Fruit fly (Drosophila melanogaster) whole organism, prepupa: ENCODE data around the gene CG3165.

ENCODE experiments used
- Blimp-1 ChIP-seq: fragments of 200-800 bp; sonication (Bioruptor generic); optimal IDR thresholded peaks from 3 replicates; lab custom pipeline; 2017; ENCODE audit warnings: missing biosample characterization, missing genetic modification characterization, mild to moderate bottlenecking, moderate library complexity, missing genetic modification reagents
- CG11294 ChIP-seq: fragments of 200-800 bp; sonication (Bioruptor generic); IDR thresholded peaks from 2 replicates; pipeline ENCODE4 v1.3.6; 2022; ENCODE audit warnings: missing biosample characterization, missing genetic modification characterization
- CG1621 ChIP-seq: fragments of 200-800 bp; sonication (Bioruptor generic); optimal IDR thresholded peaks from 3 replicates; lab custom pipeline; 2018; ENCODE audit warnings: missing biosample characterization, mild to moderate bottlenecking, missing genetic modification characterization
- CG34406 ChIP-seq: fragments of 200-800 bp; sonication (Bioruptor generic); optimal IDR thresholded peaks from 3 replicates; lab custom pipeline; 2016; ENCODE audit warnings: missing biosample characterization, missing genetic modification characterization
- CG3919 ChIP-seq: fragments of 200-800 bp; sonication (Bioruptor generic); optimal IDR thresholded peaks from 3 replicates; lab custom pipeline; 2016; ENCODE audit warnings: missing biosample characterization, missing genetic modification characterization
- CG6163 ChIP-seq: fragments of 200-800 bp; sonication (Bioruptor generic); IDR thresholded peaks from 3 replicates; pipeline ENCODE4 v1.3.6; 2022; ENCODE audit warnings: missing biosample characterization, missing genetic modification characterization
- CG6808 ChIP-seq: fragments of 200-800 bp; sonication (Bioruptor generic); optimal IDR thresholded peaks from 3 replicates; lab custom pipeline; 2017; ENCODE audit warnings: missing biosample characterization, missing genetic modification characterization, mild to moderate bottlenecking, moderate library complexity, missing genetic modification reagents
- CG8119 ChIP-seq: fragments of 200-800 bp; sonication (Bioruptor generic); IDR thresholded peaks from 3 replicates; pipeline ENCODE4 v1.3.6; 2022; ENCODE audit warnings: missing biosample characterization, missing genetic modification characterization
- CG8319 ChIP-seq: fragments of 200-800 bp; sonication (Bioruptor generic); optimal IDR thresholded peaks from 3 replicates; lab custom pipeline; 2016; ENCODE audit warnings: missing biosample characterization, missing genetic modification characterization
- CG8632 ChIP-seq: fragments of 200-800 bp; sonication (Bioruptor generic); optimal IDR thresholded peaks from 3 replicates; lab custom pipeline; 2016; ENCODE audit warnings: missing biosample characterization, missing genetic modification characterization
- Ets96B ChIP-seq: fragments of 200-800 bp; optimal IDR thresholded peaks from 2 replicates; lab custom pipeline; 2019; ENCODE audit warnings: missing biosample characterization, mild to moderate bottlenecking, missing genetic modification characterization, moderate library complexity
- Gug ChIP-seq: fragments of 200-800 bp; sonication (Bioruptor generic); IDR thresholded peaks from 2 replicates; pipeline ENCODE4 v1.3.6; 2022; ENCODE audit warnings: missing biosample characterization, missing genetic modification characterization
- Lpt ChIP-seq: fragments of 200-800 bp; sonication (Bioruptor generic); optimal IDR thresholded peaks from 3 replicates; lab custom pipeline; 2016; ENCODE audit warnings: missing biosample characterization, missing genetic modification characterization
- OdsH ChIP-seq: fragments of 200-800 bp; sonication (Bioruptor generic); optimal IDR thresholded peaks from 3 replicates; lab custom pipeline; 2016; ENCODE audit warnings: missing biosample characterization, missing genetic modification characterization
- Sox102F ChIP-seq: fragments of 200-800 bp; sonication (Bioruptor generic); optimal IDR thresholded peaks from 2 replicates; lab custom pipeline; 2016; ENCODE audit warnings: missing biosample characterization, mild to moderate bottlenecking, missing genetic modification characterization
- Sox14 ChIP-seq: fragments of 200-800 bp; sonication (Bioruptor generic); optimal IDR thresholded peaks from 3 replicates; lab custom pipeline; 2016; ENCODE audit warnings: missing biosample characterization, missing genetic modification characterization
- acj6 ChIP-seq: fragments of 200-800 bp; sonication (Bioruptor generic); optimal IDR thresholded peaks from 3 replicates; lab custom pipeline; 2016; ENCODE audit warnings: missing biosample characterization, missing genetic modification characterization
- dsx ChIP-seq: fragments of 200-800 bp; optimal IDR thresholded peaks from 3 replicates; lab custom pipeline; 2019; ENCODE audit warnings: missing biosample characterization, mild to moderate bottlenecking, missing genetic modification characterization, moderate library complexity; ENCODE audit not compliant: poor library complexity, severe bottlenecking
- eg ChIP-seq: fragments of 200-800 bp; sonication (Bioruptor generic); IDR thresholded peaks from 3 replicates; pipeline ENCODE4 v1.3.6; 2022; ENCODE audit warnings: missing biosample characterization, missing genetic modification characterization
- esn ChIP-seq: fragments of 200-800 bp; sonication (Bioruptor generic); optimal IDR thresholded peaks from 2 replicates; lab custom pipeline; 2016; ENCODE audit warnings: missing biosample characterization, mild to moderate bottlenecking, missing genetic modification characterization, moderate library complexity
- fd59A ChIP-seq: fragments of 200-800 bp; sonication (Bioruptor generic); optimal IDR thresholded peaks from 2 replicates; lab custom pipeline; 2017; ENCODE audit warnings: missing biosample characterization, mild to moderate bottlenecking, missing genetic modification characterization, missing genetic modification reagents
- fkh ChIP-seq: fragments of 200-800 bp; sonication (Bioruptor generic); optimal IDR thresholded peaks from 3 replicates; lab custom pipeline; 2017; ENCODE audit warnings: missing biosample characterization, mild to moderate bottlenecking, missing genetic modification characterization, moderate library complexity
- salr ChIP-seq, 2 experiments: fragments of 200-800 bp; sonication (Bioruptor generic); optimal IDR thresholded peaks; 3 replicates each; lab custom pipeline; 2016 to 2018; ENCODE audit warnings: missing biosample characterization in 2 of 2, missing genetic modification characterization in 2 of 2, mild to moderate bottlenecking in 1 of 2
- spab ChIP-seq: fragments of 200-800 bp; sonication (Bioruptor generic); optimal IDR thresholded peaks from 2 replicates; lab custom pipeline; 2017; ENCODE audit warnings: missing biosample characterization, mild to moderate bottlenecking, missing genetic modification characterization, missing genetic modification reagents
- svp ChIP-seq: fragments of 200-800 bp; sonication (Bioruptor generic); peaks from one replicate; lab custom pipeline; 2016; ENCODE audit warnings: missing biosample characterization, missing genetic modification characterization
- topi ChIP-seq: fragments of 200-800 bp; sonication (Bioruptor generic); optimal IDR thresholded peaks from 3 replicates; lab custom pipeline; 2016; ENCODE audit warnings: missing biosample characterization, missing genetic modification characterization

Gene CG3165

dm6 chr2L:3012780-3013179, 35.9 kb downstream of the CG3165 start (continued):
- peak; percentile 60 for TF ChIP-seq Sox14 (GFP tag; lab: Kevin White, UChicago)
- TF ChIP-seq CG6808 (GFP tag; lab: Kevin White, UChicago) = no peak
- TF ChIP-seq CG6163 (GFP tag; lab: Robert Waterston, UW) = peak; percentile 89
- peak; percentile 27 for TF ChIP-seq fd59A
- peak; percentile 70 for TF ChIP-seq CG3919 (GFP tag; lab: Kevin White, UChicago)
- TF ChIP-seq Ets96B (tag; lab: Kevin White, UChicago) = peak; percentile 46
- TF ChIP-seq CG8632 (GFP tag; lab: Kevin White, UChicago) = peak; percentile 42
- peak; percentile 76 for TF ChIP-seq CG8119
- TF ChIP-seq spab (GFP tag; lab: Kevin White, UChicago) = no peak
- TF ChIP-seq Gug = peak; percentile 64
- peak; percentile 71 for TF ChIP-seq Lpt (GFP tag; lab: Kevin White, UChicago)
- peak in 1 of 2 experiments; percentile 61 for TF ChIP-seq salr (GFP tag; optimal IDR thresholded peaks at IDR 0.05; lab: Kevin White, UChicago)
- peak; percentile 38 for TF ChIP-seq dsx (GFP tag; lab: Kevin White, UChicago)
- peak; percentile 35 for TF ChIP-seq CG34406 (GFP tag; lab: Kevin White, UChicago)
- peak; percentile 82 for TF ChIP-seq eg (GFP tag; lab: Robert Waterston, UW)
- TF ChIP-seq CG8319 (GFP tag; lab: Kevin White, UChicago) = no peak
- TF ChIP-seq CG11294 = peak; percentile 62; the same call in 1 of the 2 replicates

dm6 chr2L:3018212-3018611, 41.3 kb downstream of the CG3165 start, which contains the start of the genes CG17224 and CG17264:
CG17224 (minus strand) TSS chr2L:3018308.
CG17264 (plus strand) TSS chr2L:3018508.
- no peak for TF ChIP-seq CG6808 (GFP tag; lab: Kevin White, UChicago)
- TF ChIP-seq svp = peak; percentile 83
- no peak for TF ChIP-seq fkh (GFP tag; lab: Kevin White, UChicago)
- TF ChIP-seq topi (GFP tag; lab: Kevin White, UChicago) = no peak
- no peak for TF ChIP-seq esn (GFP tag; lab: Kevin White, UChicago)

- TF ChIP-seq acj6 (GFP tag; lab: Kevin White, UChicago) = no peak
- no peak for TF ChIP-seq CG8632 (GFP tag; lab: Kevin White, UChicago)
- no peak for TF ChIP-seq OdsH
- TF ChIP-seq Blimp-1 = no peak
- TF ChIP-seq esn (GFP tag; lab: Kevin White, UChicago) = peak; percentile 16
- TF ChIP-seq CG1621 (tag; lab: Kevin White, UChicago) = peak; percentile 81
- no peak for TF ChIP-seq Sox102F (GFP tag; lab: Kevin White, UChicago)
- no peak for TF ChIP-seq Ets96B (tag; lab: Kevin White, UChicago)
- TF ChIP-seq, all 60 proteins: peak for 2
Measured at dm6 chr2L:3022986-3023385, 46.1 kb downstream of the CG3165 start, which contains the start of the genes alpha4GT1 and Prp40. alpha4GT1 (minus strand) TSS chr2L:3023141. Prp40 (plus strand) TSS chr2L:3023226.
